Worm (Caenorhabditis elegans) whole organism, L2 larva: ENCODE results near the gene hgrs-1.

ENCODE experiments used
- lin-13 ChIP-seq: fragments of 150-350 bp; optimal IDR thresholded peaks from 2 replicates; lab custom pipeline; 2014; ENCODE audit warnings: missing biosample characterization, missing genetic modification reagents, missing genetic modification characterization
- nhr-12 ChIP-seq: fragments of 150-350 bp; optimal IDR thresholded peaks from 2 replicates; lab custom pipeline; 2014; ENCODE audit warnings: missing biosample characterization, missing genetic modification characterization
- nhr-25 ChIP-seq: fragments of 150-350 bp; sonication (generic microtip); optimal IDR thresholded peaks from 3 replicates; lab custom pipeline; 2014; ENCODE audit warnings: missing biosample characterization, missing genetic modification characterization

DNA sequence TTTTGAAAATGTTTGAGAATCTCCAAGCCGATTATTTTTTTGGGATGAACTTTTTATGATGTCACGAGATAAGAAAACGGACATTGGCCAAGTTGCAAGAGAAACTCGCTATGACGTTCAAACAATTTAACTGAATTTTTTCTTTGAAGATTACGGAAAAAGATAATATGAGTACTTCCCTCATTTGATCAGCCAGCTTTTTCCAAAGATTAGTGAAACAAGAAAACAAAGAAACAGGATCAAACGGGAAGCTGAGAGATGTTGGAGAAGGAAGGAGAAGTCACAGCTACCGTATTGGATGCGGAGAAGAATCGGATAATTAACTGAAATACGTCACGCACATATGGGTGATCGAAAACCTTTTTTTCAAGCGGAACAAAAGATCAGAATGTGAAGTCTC, 48.3 kb upstream of the hgrs-1 start:
- no peak for TF ChIP-seq lin-13
- TF ChIP-seq nhr-25, result no peak
- TF ChIP-seq nhr-12 (tag; lab: Kevin White, UChicago), result no peak
